Worm (Caenorhabditis elegans): Measurements from ENCODE around the gene clec-147.

DNA sequence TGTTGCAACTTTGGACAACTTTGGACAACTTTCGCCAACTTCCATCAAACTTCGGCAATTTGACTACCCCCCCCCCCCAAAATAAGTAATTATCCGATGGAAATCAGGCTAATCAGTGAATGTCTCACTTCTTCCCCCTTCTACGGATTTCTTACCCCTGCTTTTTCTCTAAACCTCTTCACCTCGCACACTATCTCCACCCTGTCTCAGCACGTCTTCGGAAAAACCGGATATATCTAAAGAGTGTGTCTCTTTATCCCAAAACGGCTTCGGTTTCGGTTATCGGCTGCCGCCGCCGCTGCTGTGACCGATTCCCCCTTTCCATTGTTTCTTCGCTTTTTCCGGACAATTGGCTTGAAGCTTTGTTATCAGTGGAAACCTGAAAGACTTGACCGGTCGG, 30.2 kb upstream of the clec-147 start:
- TF ChIP-seq hmg-4 (GFP tag; optimal IDR thresholded peaks at IDR 0.05) (no peak), ceh-13 (GFP tag; optimal IDR thresholded peaks at IDR 0.05) (no peak), ama-1 (optimal IDR thresholded peaks at IDR 0.05) (no peak), flt-1 (GFP tag; IDR thresholded peaks at IDR 0.05) (no peak), B0310.2 (tag; optimal IDR thresholded peaks at IDR 0.05) (no peak), tra-4 (tag; optimal IDR thresholded peaks at IDR 0.05) (no peak), ets-7 (tag; optimal IDR thresholded peaks at IDR 0.05) (no peak), hmbx-1 (tag; optimal IDR thresholded peaks at IDR 0.05) (no peak), tbx-37 (GFP tag; conservative IDR thresholded peaks at IDR 0.05) (no peak)

Data from whole organism, early embryonic.